Worm (Caenorhabditis elegans): ENCODE measurements around the gene bath-27.

The bath-27 gene

DNA sequence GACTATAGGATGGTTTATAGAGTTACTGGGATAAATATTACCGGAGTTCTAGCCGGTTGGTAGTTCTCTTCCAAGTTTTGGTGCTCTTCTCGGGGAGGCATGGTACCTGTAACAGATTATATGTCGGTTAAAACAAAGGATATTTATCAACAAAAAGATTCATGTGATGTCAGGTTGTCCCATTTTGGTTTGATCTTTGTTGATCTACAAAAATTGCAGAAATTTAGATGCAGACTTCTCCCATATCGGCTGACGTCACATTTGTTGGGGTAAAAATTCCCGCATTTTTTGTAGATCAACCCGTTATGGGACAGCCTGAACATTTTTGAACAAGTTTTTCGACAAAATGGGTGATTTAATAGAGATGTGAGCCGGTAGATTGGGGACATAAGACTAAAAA is 9.2 kb downstream of the bath-27 start, which contains the start of gene Y49F6C.7:
Gene Y49F6C.7, minus strand, starts transcription at position 101 of the 400 bp plus-strand sequence.
- TF ChIP-seq syd-9 (tag; optimal IDR thresholded peaks at IDR 0.05) (no peak), fkh-6 (tag; optimal IDR thresholded peaks at IDR 0.05) (no peak), C38D4.7 (GFP tag; optimal IDR thresholded peaks at IDR 0.05) (no peak), pha-4 (tag; optimal IDR thresholded peaks at IDR 0.05) (no peak), odd-2 (tag; optimal IDR thresholded peaks at IDR 0.05) (no peak), pqm-1 (tag; optimal IDR thresholded peaks at IDR 0.05) (no peak), nfya-1 (tag; optimal IDR thresholded peaks at IDR 0.05) (no peak), npax-4 (tag; optimal IDR thresholded peaks at IDR 0.05) (no peak)

DNA sequence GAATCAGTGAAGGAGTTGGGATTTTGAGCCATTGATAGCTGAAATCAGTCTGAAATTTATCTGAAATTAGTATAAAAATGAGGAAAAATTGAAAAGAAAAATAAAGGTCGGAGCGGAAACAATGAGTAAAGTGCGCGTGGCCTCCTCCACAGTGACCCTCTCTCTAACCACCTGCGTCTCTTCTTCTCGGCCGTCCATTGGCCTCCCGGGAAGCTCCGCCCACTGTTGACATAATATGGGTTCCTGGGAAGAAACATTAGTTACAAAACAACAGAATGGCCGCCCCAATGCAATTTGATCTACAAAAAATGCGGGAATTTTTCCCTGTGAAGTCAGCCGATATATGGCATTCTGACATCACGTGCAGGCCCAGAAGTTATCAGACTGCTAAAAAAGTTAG is 11.1 kb downstream of the bath-27 start, which contains the start of gene Y49F6C.8:
Gene Y49F6C.8, minus strand, starts transcription at position 51 of the 400 bp plus-strand sequence.
- TF ChIP-seq nfya-1 (tag; optimal IDR thresholded peaks at IDR 0.05) (peak; percentile 96), hlh-6 (tag; optimal IDR thresholded peaks at IDR 0.05) (no peak)

DNA sequence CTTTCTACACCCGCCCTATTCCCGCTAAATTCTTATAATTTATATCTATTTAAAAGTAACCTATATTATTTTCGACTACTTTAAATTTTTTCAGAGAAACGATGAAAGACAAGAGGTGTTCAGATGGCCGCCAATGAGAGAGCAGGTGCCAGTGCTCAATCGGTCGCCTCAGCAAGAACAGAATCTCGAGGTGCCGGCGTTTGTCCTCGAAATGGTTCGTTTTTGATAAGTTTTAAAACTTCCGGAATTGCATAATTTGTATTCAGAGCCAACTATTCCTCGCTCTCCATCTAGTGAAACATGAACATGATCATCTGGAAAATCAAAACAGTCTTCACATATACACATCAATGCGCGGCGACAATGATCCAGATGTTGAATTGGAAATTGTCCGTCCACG is 12.1 kb downstream of the bath-27 start, which contains the start of gene bath-23:
Gene bath-23, plus strand, starts transcription at position 301 of the 400 bp plus-strand sequence.
- TF ChIP-seq ceh-45 (GFP tag; IDR thresholded peaks at IDR 0.05), result no peak
- no peak for TF ChIP-seq zip-5 (tag; optimal IDR thresholded peaks at IDR 0.05)

DNA sequence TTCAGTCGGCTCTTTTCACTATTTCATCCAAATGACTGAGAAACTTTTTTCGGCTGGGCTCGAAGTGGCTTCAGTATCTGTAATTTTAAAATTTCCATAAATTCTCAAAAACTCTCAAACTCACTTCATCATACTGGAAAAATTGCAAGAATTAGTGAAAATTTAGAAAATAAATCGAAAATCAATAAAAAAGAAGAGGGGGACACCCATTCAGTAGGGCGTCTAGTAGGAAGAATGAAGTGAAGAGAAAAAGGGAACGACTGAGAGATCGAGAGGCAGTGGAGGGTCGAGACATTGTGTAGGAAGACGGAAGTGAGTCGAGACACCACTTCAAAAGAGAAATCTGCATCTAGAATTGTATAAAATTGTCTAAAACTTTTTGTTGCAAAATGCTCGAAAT is 14.9 kb downstream of the bath-27 start:
- peak; percentile 43 for TF ChIP-seq nfya-1 (tag; optimal IDR thresholded peaks at IDR 0.05)
- peak; percentile 24 for TF ChIP-seq ceh-31 (tag; optimal IDR thresholded peaks at IDR 0.05)
- peak; percentile 43 for TF ChIP-seq unc-42 (tag; optimal IDR thresholded peaks at IDR 0.05)
- peak; percentile 96 for TF ChIP-seq ceh-48 (tag; optimal IDR thresholded peaks at IDR 0.05)
- TF ChIP-seq lin-11 (tag; optimal IDR thresholded peaks at IDR 0.05), result no peak

DNA sequence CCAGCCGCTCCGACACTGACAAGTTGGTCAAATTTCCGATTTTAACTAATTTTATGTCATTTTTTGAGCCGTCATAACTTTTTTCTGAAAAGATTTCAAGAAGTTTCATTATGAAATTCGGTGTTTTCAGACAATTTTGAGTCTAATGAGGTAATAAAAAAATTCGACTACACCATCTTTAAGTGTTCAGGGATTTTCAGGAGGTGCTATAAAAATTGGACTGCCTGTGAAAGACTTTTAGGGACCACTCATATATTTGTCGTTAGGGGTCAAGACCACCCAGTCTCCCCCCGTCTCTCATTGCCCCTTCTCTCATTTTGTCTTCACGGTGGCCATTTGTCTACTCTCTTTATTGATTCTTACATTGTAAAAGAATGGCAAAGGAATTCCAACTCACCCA is 15.8 kb downstream of the bath-27 start, which contains the start of gene bath-10:
Gene bath-10, plus strand, starts transcription at position 301 of the 400 bp plus-strand sequence.
- TF ChIP-seq ceh-48 (tag; optimal IDR thresholded peaks at IDR 0.05) (no peak), ets-4 (tag; optimal IDR thresholded peaks at IDR 0.05) (no peak), pha-2 (tag; optimal IDR thresholded peaks at IDR 0.05) (no peak), sox-4 (tag; optimal IDR thresholded peaks at IDR 0.05) (no peak)

DNA sequence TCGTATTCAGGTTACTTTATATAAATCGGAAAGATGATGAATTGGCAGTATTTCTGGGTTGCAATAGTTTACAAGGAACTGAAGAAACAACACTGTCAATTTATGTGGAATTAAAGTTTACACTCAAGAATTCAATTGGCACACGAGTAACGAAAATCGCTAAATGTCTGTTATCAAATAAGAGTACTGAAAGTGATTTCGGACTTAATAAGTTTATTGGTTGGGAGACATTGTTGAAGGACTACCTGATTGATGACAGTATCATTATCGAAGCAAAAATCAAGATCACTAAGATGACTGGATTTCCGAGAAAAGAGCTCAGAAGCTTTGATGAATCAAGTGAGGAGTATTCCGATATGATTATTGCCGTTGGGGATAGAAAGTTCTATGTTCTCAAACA is 16.4 kb downstream of the bath-27 start:
- TF ChIP-seq gmeb-2 (tag; optimal IDR thresholded peaks at IDR 0.05) (no peak), hlh-30 (tag; optimal IDR thresholded peaks at IDR 0.05; ENCODE audit: insufficient read depth) (no peak), nfya-1 (tag; optimal IDR thresholded peaks at IDR 0.05) (no peak), K02D7.2 (tag; optimal IDR thresholded peaks at IDR 0.05) (no peak), fkh-6 (tag; optimal IDR thresholded peaks at IDR 0.05) (no peak), hlh-15 (tag; optimal IDR thresholded peaks at IDR 0.05) (no peak), ceh-30 (tag; optimal IDR thresholded peaks at IDR 0.05) (no peak), nhr-11 (tag; optimal IDR thresholded peaks at IDR 0.05) (no peak), sox-2 (GFP tag; IDR thresholded peaks at IDR 0.05) (no peak), ceh-34 (tag; optimal IDR thresholded peaks at IDR 0.05) (no peak)

DNA sequence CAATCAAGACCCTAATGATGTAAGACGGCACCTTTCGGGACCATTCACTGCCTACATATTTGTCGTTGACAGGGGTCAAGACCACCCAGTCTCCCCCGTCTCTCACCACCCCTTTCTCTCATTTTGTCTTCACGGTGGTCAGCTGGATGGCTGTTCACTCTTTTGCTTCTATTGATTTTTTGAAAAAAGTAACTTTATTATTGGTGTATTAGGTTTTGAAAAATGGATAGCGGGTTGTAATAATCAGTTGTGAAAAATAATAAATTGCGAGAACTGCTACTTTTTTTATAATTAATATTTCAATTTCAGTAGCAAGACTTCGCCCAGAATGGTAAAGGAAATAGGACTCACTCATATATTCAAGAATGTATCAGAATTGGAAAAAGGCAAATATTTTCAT is 17.9 kb downstream of the bath-27 start, which contains the start of gene bath-9:
Gene bath-9, plus strand, starts transcription at position 301 of the 400 bp plus-strand sequence.
- TF ChIP-seq syd-9 (tag; optimal IDR thresholded peaks at IDR 0.05) (no peak), ceh-24 (tag; optimal IDR thresholded peaks at IDR 0.05) (no peak), hlh-6 (tag; optimal IDR thresholded peaks at IDR 0.05) (no peak), T23F11.4 (GFP tag; optimal IDR thresholded peaks at IDR 0.05) (no peak), ceh-30 (tag; optimal IDR thresholded peaks at IDR 0.05) (no peak), nhr-11 (tag; optimal IDR thresholded peaks at IDR 0.05) (no peak), pros-1 (tag; optimal IDR thresholded peaks at IDR 0.05) (no peak), odd-2 (tag; optimal IDR thresholded peaks at IDR 0.05) (no peak), hlh-30 (tag; optimal IDR thresholded peaks at IDR 0.05; ENCODE audit: insufficient read depth) (no peak), unc-86 (tag; optimal IDR thresholded peaks at IDR 0.05) (no peak), nhr-232 (tag; optimal IDR thresholded peaks at IDR 0.05) (no peak), unc-55 (GFP tag; optimal IDR thresholded peaks at IDR 0.05) (no peak), C08G9.2 (tag; optimal IDR thresholded peaks at IDR 0.05) (no peak), unc-42 (tag; optimal IDR thresholded peaks at IDR 0.05) (no peak), lin-11 (tag; optimal IDR thresholded peaks at IDR 0.05) (no peak), K02D7.2 (tag; optimal IDR thresholded peaks at IDR 0.05) (no peak), fkh-10 (GFP tag; optimal IDR thresholded peaks at IDR 0.05) (no peak), ceh-9 (tag; optimal IDR thresholded peaks at IDR 0.05) (no peak), gmeb-2 (tag; optimal IDR thresholded peaks at IDR 0.05) (no peak)

All from whole organism, late embryonic.